Fruit fly (Drosophila melanogaster) whole organism, embryonic: ENCODE data around the gene CG10431.

Experiments used
- Aef1 ChIP-seq: fragments of 200-800 bp; sonication (Bioruptor generic); IDR thresholded peaks from 3 replicates; pipeline ENCODE4 v1.3.6; 2022; ENCODE audit warnings: missing biosample characterization, missing genetic modification characterization
- Bdp1 ChIP-seq: fragments of 200-800 bp; sonication (Bioruptor generic); optimal IDR thresholded peaks from 3 replicates; lab custom pipeline; 2016; ENCODE audit warnings: missing biosample characterization, missing genetic modification characterization
- CG10209 ChIP-seq: fragments of 200-800 bp; sonication (Bioruptor generic); optimal IDR thresholded peaks from 3 replicates; lab custom pipeline; 2017; ENCODE audit warnings: missing biosample characterization, mild to moderate bottlenecking, missing genetic modification characterization, missing genetic modification reagents
- CG10366 ChIP-seq: fragments of 200-800 bp; sonication (Bioruptor generic); IDR thresholded peaks from 2 replicates; pipeline ENCODE4 v1.3.6; 2022; ENCODE audit warnings: missing biosample characterization, missing genetic modification characterization
- CG10979 ChIP-seq: fragments of 200-800 bp; sonication (Bioruptor generic); optimal IDR thresholded peaks from 2 replicates; lab custom pipeline; 2018; ENCODE audit warnings: missing biosample characterization, mild to moderate bottlenecking, missing genetic modification characterization, moderate library complexity
- CG11504 ChIP-seq: fragments of 200-800 bp; sonication (Bioruptor generic); optimal IDR thresholded peaks from 3 replicates; lab custom pipeline; 2019; ENCODE audit warnings: missing biosample characterization, mild to moderate bottlenecking, missing genetic modification characterization, moderate library complexity
- CG14014 ChIP-seq: fragments of 200-800 bp; sonication (Bioruptor generic); IDR thresholded peaks from 2 replicates; pipeline ENCODE4 v1.3.6; 2022; ENCODE audit warnings: missing biosample characterization, missing genetic modification characterization
- CG15514 ChIP-seq: fragments of 200-800 bp; sonication (Bioruptor generic); optimal IDR thresholded peaks from 3 replicates; lab custom pipeline; 2017; ENCODE audit warnings: missing biosample characterization, missing genetic modification characterization, mild to moderate bottlenecking, moderate library complexity, missing genetic modification reagents
- CG16779 ChIP-seq: fragments of 200-800 bp; sonication (Bioruptor generic); IDR thresholded peaks from 2 replicates; pipeline ENCODE4 v1.3.6; 2022; ENCODE audit warnings: missing biosample characterization, missing genetic modification characterization
- CG17568 ChIP-seq: fragments of 200-800 bp; sonication (Bioruptor generic); optimal IDR thresholded peaks from 2 replicates; lab custom pipeline; 2018; ENCODE audit warnings: missing biosample characterization, mild to moderate bottlenecking, missing genetic modification characterization, moderate library complexity
- CG17829 ChIP-seq: fragments of 200-800 bp; optimal IDR thresholded peaks from 2 replicates; lab custom pipeline; 2019; ENCODE audit warnings: missing biosample characterization, mild to moderate bottlenecking, missing genetic modification characterization, moderate library complexity
- CG32767 ChIP-seq: fragments of 200-800 bp; sonication (Bioruptor generic); IDR thresholded peaks from 2 replicates; pipeline ENCODE4 v1.3.6; 2022; ENCODE audit warnings: missing biosample characterization, missing genetic modification characterization
- CG6272 ChIP-seq: fragments of 200-800 bp; sonication (Bioruptor generic); IDR thresholded peaks from 2 replicates; pipeline ENCODE4 v1.3.6; 2022; ENCODE audit warnings: missing biosample characterization, missing genetic modification characterization
- CG6854 ChIP-seq: fragments of 200-800 bp; sonication (Bioruptor generic); optimal IDR thresholded peaks from 3 replicates; lab custom pipeline; 2017; ENCODE audit warnings: missing biosample characterization, mild to moderate bottlenecking, missing genetic modification characterization
- CG9932 ChIP-seq: fragments of 200-800 bp; sonication (Bioruptor generic); IDR thresholded peaks from 2 replicates; pipeline ENCODE4 v1.3.6; 2022; ENCODE audit warnings: missing biosample characterization, missing genetic modification characterization
- CHES-1-like ChIP-seq: fragments of 200-800 bp; sonication (Bioruptor generic); optimal IDR thresholded peaks from 2 replicates; lab custom pipeline; 2016; ENCODE audit warnings: missing biosample characterization, missing genetic modification characterization
- D19A ChIP-seq: fragments of 200-800 bp; optimal IDR thresholded peaks from 3 replicates; lab custom pipeline; 2019; ENCODE audit warnings: missing biosample characterization, mild to moderate bottlenecking, missing genetic modification characterization, moderate library complexity
- Dbx ChIP-seq: fragments of 200-800 bp; sonication (Bioruptor generic); IDR thresholded peaks from 3 replicates; pipeline ENCODE4 v1.3.6; 2022; ENCODE audit warnings: missing biosample characterization, missing genetic modification characterization
- Deaf1 ChIP-seq: fragments of 200-800 bp; optimal IDR thresholded peaks from 3 replicates; lab custom pipeline; 2019; ENCODE audit warnings: missing biosample characterization, mild to moderate bottlenecking, missing genetic modification characterization, moderate library complexity
- Fer1 ChIP-seq: fragments of 200-800 bp; sonication (Bioruptor generic); optimal IDR thresholded peaks from 2 replicates; lab custom pipeline; 2017; ENCODE audit warnings: missing biosample characterization, mild to moderate bottlenecking, missing genetic modification characterization
- Fer3 ChIP-seq: fragments of 200-800 bp; sonication (Bioruptor generic); optimal IDR thresholded peaks from 2 replicates; lab custom pipeline; 2018; ENCODE audit warnings: missing biosample characterization, mild to moderate bottlenecking, missing genetic modification characterization, moderate library complexity
- Hr51 ChIP-seq, 2 experiments: fragments of 200-800 bp; sonication (Bioruptor generic); optimal IDR thresholded peaks; 2 replicates in 1 of 2; 3 replicates in 1 of 2; lab custom pipeline; 2016 to 2018; ENCODE audit warnings: missing biosample characterization in 2 of 2, missing genetic modification characterization in 2 of 2, mild to moderate bottlenecking in 1 of 2, moderate library complexity in 1 of 2
- NC2α ChIP-seq: fragments of 200-800 bp; sonication (Bioruptor generic); optimal IDR thresholded peaks from 2 replicates; lab custom pipeline; 2016; ENCODE audit warnings: missing biosample characterization, missing genetic modification characterization
- Oli ChIP-seq: fragments of 200-800 bp; sonication (Bioruptor generic); optimal IDR thresholded peaks from 2 replicates; lab custom pipeline; 2018; ENCODE audit warnings: missing biosample characterization, mild to moderate bottlenecking, missing genetic modification characterization, moderate library complexity
- PHDP ChIP-seq: fragments of 200-800 bp; sonication (Bioruptor generic); optimal IDR thresholded peaks from 3 replicates; lab custom pipeline; 2018; ENCODE audit warnings: missing biosample characterization, mild to moderate bottlenecking, missing genetic modification characterization, moderate library complexity
- Ptx1 ChIP-seq: fragments of 200-800 bp; sonication (Bioruptor generic); IDR thresholded peaks from 2 replicates; pipeline ENCODE4 v1.3.6; 2022; ENCODE audit warnings: missing biosample characterization, missing genetic modification characterization
- Rfx ChIP-seq: fragments of 200-800 bp; sonication (Bioruptor generic); IDR thresholded peaks from 2 replicates; pipeline ENCODE4 v1.3.6; 2022; ENCODE audit warnings: missing biosample characterization, missing genetic modification characterization
- Sox100B ChIP-seq: fragments of 200-800 bp; sonication (Bioruptor generic); optimal IDR thresholded peaks from 3 replicates; lab custom pipeline; 2018; ENCODE audit warnings: missing biosample characterization, mild to moderate bottlenecking, missing genetic modification characterization
- Sox102F ChIP-seq: fragments of 200-800 bp; sonication (Bioruptor generic); optimal IDR thresholded peaks from 2 replicates; lab custom pipeline; 2018; ENCODE audit warnings: missing biosample characterization, mild to moderate bottlenecking, missing genetic modification characterization, moderate library complexity
- Xrp1 ChIP-seq: fragments of 200-800 bp; sonication (Bioruptor generic); IDR thresholded peaks from 2 replicates; pipeline ENCODE4 v1.3.6; 2022; ENCODE audit warnings: missing biosample characterization, missing genetic modification characterization
- al ChIP-seq: fragments of 200-800 bp; sonication (Bioruptor generic); IDR thresholded peaks from 2 replicates; pipeline ENCODE4 v1.3.6; 2022; ENCODE audit warnings: missing biosample characterization, missing genetic modification characterization
- chinmo ChIP-seq: fragments of 200-800 bp; sonication (Bioruptor generic); IDR thresholded peaks from 4 replicates; pipeline ENCODE4 v1.3.6; 2022; ENCODE audit warnings: missing biosample characterization, missing genetic modification characterization; ENCODE audit not compliant: partially characterized antibody
- ci ChIP-seq: fragments of 200-800 bp; sonication (Bioruptor generic); IDR thresholded peaks from 3 replicates; pipeline ENCODE4 v1.3.6; 2022; ENCODE audit warnings: missing biosample characterization, missing genetic modification characterization
- crp ChIP-seq, 2 experiments: fragments of 200-800 bp; sonication (Bioruptor generic); optimal IDR thresholded peaks; 2 replicates in 1 of 2; 3 replicates in 1 of 2; lab custom pipeline; 2017; ENCODE audit warnings: missing biosample characterization in 2 of 2, missing genetic modification characterization in 2 of 2, mild to moderate bottlenecking in 1 of 2, moderate library complexity in 1 of 2
- fd96Cb ChIP-seq: fragments of 200-800 bp; sonication (Bioruptor generic); optimal IDR thresholded peaks from 2 replicates; lab custom pipeline; 2018; ENCODE audit warnings: missing biosample characterization, mild to moderate bottlenecking, missing genetic modification characterization, moderate library complexity
- ind ChIP-seq: fragments of 200-800 bp; sonication (Bioruptor generic); optimal IDR thresholded peaks from 3 replicates; lab custom pipeline; 2016; ENCODE audit warnings: missing biosample characterization, missing genetic modification characterization
- klu ChIP-seq: fragments of 200-800 bp; sonication (Bioruptor generic); IDR thresholded peaks from 2 replicates; pipeline ENCODE4 v1.3.6; 2022; ENCODE audit warnings: missing biosample characterization, missing genetic modification characterization
- knrl ChIP-seq: fragments of 200-800 bp; sonication (Bioruptor generic); IDR thresholded peaks from 3 replicates; pipeline ENCODE4 v1.3.6; 2022; ENCODE audit warnings: missing biosample characterization, missing genetic modification characterization; ENCODE audit not compliant: partially characterized antibody
- pnt ChIP-seq: fragments of 200-800 bp; sonication (Bioruptor generic); optimal IDR thresholded peaks from 3 replicates; lab custom pipeline; 2016; ENCODE audit warnings: missing biosample characterization, missing genetic modification characterization
- prd ChIP-seq, 3 experiments: fragments of >200 bp in 2 of 3; fragments of 200-800 bp in 1 of 3; sonication (Bioruptor generic) in 1 of 3; optimal IDR thresholded peaks in 2 of 3; IDR thresholded peaks in 1 of 3; 2 replicates in 2 of 3; 3 replicates in 1 of 3; pipeline versions ENCODE4 v1.3.6 to Lab custom; 2017 to 2022; ENCODE audit warnings: missing biosample characterization in 1 of 3, missing genetic modification characterization in 1 of 3
- row ChIP-seq: fragments of 200-800 bp; sonication (Bioruptor generic); IDR thresholded peaks from 3 replicates; pipeline ENCODE4 v1.3.6; 2022; ENCODE audit warnings: missing biosample characterization, missing genetic modification characterization
- sisA ChIP-seq: fragments of 200-800 bp; sonication (Bioruptor generic); IDR thresholded peaks from 2 replicates; pipeline ENCODE4 v1.3.6; 2022; ENCODE audit warnings: missing biosample characterization, missing genetic modification characterization
- tgo ChIP-seq: fragments of 200-800 bp; sonication (Bioruptor generic); IDR thresholded peaks from 3 replicates; pipeline ENCODE4 v1.3.6; 2022; ENCODE audit warnings: missing biosample characterization, missing genetic modification characterization
- unpg ChIP-seq: fragments of 200-800 bp; sonication (Bioruptor generic); optimal IDR thresholded peaks from 3 replicates; lab custom pipeline; 2018; ENCODE audit warnings: missing biosample characterization, mild to moderate bottlenecking, missing genetic modification characterization, moderate library complexity
- vvl ChIP-seq: fragments of 200-800 bp; sonication (Bioruptor generic); IDR thresholded peaks from 2 replicates; pipeline ENCODE4 v1.3.6; 2022; ENCODE audit warnings: missing biosample characterization, missing genetic modification characterization
- zen ChIP-seq: fragments of 200-800 bp; sonication (Bioruptor generic); optimal IDR thresholded peaks from 3 replicates; lab custom pipeline; 2018; ENCODE audit warnings: missing biosample characterization, mild to moderate bottlenecking, missing genetic modification characterization, moderate library complexity

CG10431 gene

DNA sequence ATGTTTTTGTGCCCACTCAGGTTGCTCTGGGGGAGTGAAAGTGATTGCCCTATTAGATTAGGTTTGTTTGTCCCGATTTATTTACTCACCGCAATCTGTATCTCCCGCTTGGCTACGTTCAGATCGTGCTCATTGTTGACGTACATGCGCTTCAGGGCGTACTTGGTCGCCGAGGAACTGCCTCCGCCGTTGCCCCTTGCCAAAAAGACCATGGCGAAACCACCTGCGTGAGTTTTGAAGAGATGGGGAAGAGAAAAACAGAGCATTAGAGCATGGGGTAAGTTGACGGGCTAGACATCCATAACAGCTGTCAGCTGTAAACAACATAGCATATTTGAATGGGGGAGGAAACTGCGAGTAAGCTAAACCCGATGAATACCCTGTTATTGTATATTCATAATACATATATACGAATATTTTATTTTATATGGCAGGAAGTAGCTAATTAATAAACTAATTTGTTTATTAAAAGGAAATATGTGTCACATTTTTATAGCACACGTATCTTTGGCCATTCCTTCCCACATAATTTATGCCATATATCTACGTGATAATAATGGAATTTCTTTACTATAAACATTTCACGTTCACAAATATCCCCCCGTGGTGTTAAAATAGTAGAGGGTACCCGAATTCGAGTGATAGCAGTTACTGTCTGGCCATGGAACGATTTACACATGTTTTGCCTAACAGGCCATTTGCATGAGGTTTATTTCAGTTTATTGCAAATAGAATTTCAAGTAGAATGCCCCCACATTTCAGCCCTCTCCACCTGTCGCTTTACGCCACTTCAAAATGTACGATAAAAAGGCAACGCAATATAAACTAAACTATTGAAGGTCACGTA lies 8.9 kb upstream of the CG10431 start (continued):
- TF ChIP-seq unpg (GFP tag; lab: Kevin White, UChicago): peak; percentile 45
- TF ChIP-seq CG9932 (GFP tag; lab: Robert Waterston, UW): peak; percentile 19; the same call in 1 of the 2 replicates
- TF ChIP-seq CG10979 (tag; lab: Kevin White, UChicago): peak; percentile 21
- TF ChIP-seq Ptx1 (GFP tag; lab: Robert Waterston, UW): peak; percentile 60
- TF ChIP-seq CG6272 (GFP tag; lab: Robert Waterston, UW): 0 out of 2 replicates have a peak, but pooled peaks have one; percentile 11
- TF ChIP-seq CG10209 (GFP tag; lab: Kevin White, UChicago): peak; percentile 30
- TF ChIP-seq ci: 0 out of 3 replicates have a peak, but pooled peaks have one; percentile 36
- TF ChIP-seq crp (GFP tag; optimal IDR thresholded peaks at IDR 0.05; lab: Kevin White, UChicago): peak in 1 of 2 experiments; percentile 5
- no peak for TF ChIP-seq NC2α (GFP tag; lab: Kevin White, UChicago)
- TF ChIP-seq Dbx (GFP tag; lab: Robert Waterston, UW): 0 out of 3 replicates have a peak, but pooled peaks have one; percentile 37
- peak; percentile 28 for TF ChIP-seq Sox100B (GFP tag; lab: Kevin White, UChicago)
- TF ChIP-seq D19A (tag; lab: Kevin White, UChicago): peak; percentile 21
- TF ChIP-seq Deaf1 (tag; lab: Kevin White, UChicago): peak; percentile 1
- 0 out of 2 replicates have a peak, but pooled peaks have one; percentile 32 for TF ChIP-seq CG32767 (GFP tag; lab: Robert Waterston, UW)
- peak; percentile 24; the same call in 1 of the 2 replicates for TF ChIP-seq sisA (GFP tag; lab: Robert Waterston, UW)
- TF ChIP-seq al (GFP tag; lab: Robert Waterston, UW): peak; percentile 66; the same call in 1 of the 2 replicates
- TF ChIP-seq chinmo: peak; percentile 74; the same call in 1 of the 4 replicates
- TF ChIP-seq zen (tag; lab: Kevin White, UChicago): peak; percentile 4
- peak; percentile 15 for TF ChIP-seq Sox102F (GFP tag; lab: Kevin White, UChicago)
- peak; percentile 54 for TF ChIP-seq Fer1
- no peak for TF ChIP-seq pnt (GFP tag; lab: Kevin White, UChicago)
- peak; percentile 36; the same call in 1 of the 2 replicates for TF ChIP-seq Xrp1
- TF ChIP-seq CHES-1-like (GFP tag; lab: Kevin White, UChicago): no peak
- TF ChIP-seq ind (GFP tag; lab: Kevin White, UChicago): no peak
- TF ChIP-seq CG16779: peak; percentile 40; the same call in 1 of the 2 replicates
- TF ChIP-seq fd96Cb: peak; percentile 34
- TF ChIP-seq vvl: 0 out of 2 replicates have a peak, but pooled peaks have one; percentile 44
- peak; percentile 39 for TF ChIP-seq CG15514 (GFP tag; lab: Kevin White, UChicago)
- no peak for TF ChIP-seq prd (optimal IDR thresholded peaks at IDR 0.05; lab: Kevin White, UChicago)
- TF ChIP-seq prd (GFP tag; IDR thresholded peaks at IDR 0.05; lab: Robert Waterston, UW): peak; percentile 33; the same call in 1 of the 3 replicates
- peak; percentile 43 for TF ChIP-seq CG11504
- no peak for TF ChIP-seq Bdp1
- peak; percentile 4 for TF ChIP-seq CG6854 (GFP tag; lab: Kevin White, UChicago)
- peak; percentile 48 for TF ChIP-seq CG17568 (GFP tag; lab: Kevin White, UChicago)
- TF ChIP-seq Aef1 (GFP tag; lab: Robert Waterston, UW): peak; percentile 9; the same call in 1 of the 3 replicates
- peak; percentile 28 for TF ChIP-seq Oli (tag; lab: Kevin White, UChicago)
- peak; percentile 25 for TF ChIP-seq CG14014
- TF ChIP-seq Fer3 (tag; lab: Kevin White, UChicago): peak; percentile 51
- TF ChIP-seq tgo (GFP tag; lab: Robert Waterston, UW): peak; percentile 52; the same call in 2 of the 3 replicates
- TF ChIP-seq CG17829 (tag; lab: Kevin White, UChicago): peak; percentile 13
- TF ChIP-seq knrl (GFP tag; lab: Robert Waterston, UW): no peak
- TF ChIP-seq klu (GFP tag; lab: Robert Waterston, UW): 0 out of 2 replicates have a peak, but pooled peaks have one; percentile 6
- peak in 1 of 2 experiments; percentile 44 for TF ChIP-seq Hr51 (GFP tag; optimal IDR thresholded peaks at IDR 0.05; lab: Kevin White, UChicago)
- TF ChIP-seq CG10366 (GFP tag; lab: Robert Waterston, UW): 0 out of 2 replicates have a peak, but pooled peaks have one; percentile 12
- peak; percentile 64 for TF ChIP-seq PHDP (tag; lab: Kevin White, UChicago)
- TF ChIP-seq Rfx (GFP tag; lab: Robert Waterston, UW): peak; percentile 59
- peak; percentile 76 for TF ChIP-seq row (GFP tag; lab: Robert Waterston, UW)
